Worm (Caenorhabditis elegans): ENCODE results near the gene pas-6.

- no peak for TF ChIP-seq nhr-237 (tag; optimal IDR thresholded peaks at IDR 0.05)
- TF ChIP-seq sem-2 (GFP tag; optimal IDR thresholded peaks at IDR 0.05), result no peak
- no peak for TF ChIP-seq lin-13 (tag; optimal IDR thresholded peaks at IDR 0.05)
- TF ChIP-seq lsy-2 (tag; optimal IDR thresholded peaks at IDR 0.05), result no peak
- no peak for TF ChIP-seq M03D4.4 (tag; optimal IDR thresholded peaks at IDR 0.05)
- no peak for TF ChIP-seq elt-1 (tag; optimal IDR thresholded peaks at IDR 0.05; ENCODE audit: borderline replicate concordance, insufficient read depth)
- TF ChIP-seq bed-3 (GFP tag; optimal IDR thresholded peaks at IDR 0.05), result no peak
- TF ChIP-seq mab-5 (tag; optimal IDR thresholded peaks at IDR 0.05), result no peak
- no peak for TF ChIP-seq ham-2 (GFP tag; optimal IDR thresholded peaks at IDR 0.05)
- no peak for TF ChIP-seq unc-62 (GFP tag; optimal IDR thresholded peaks at IDR 0.05)
These were observed 29.0 kb upstream of the pas-6 start, which contains the start of gene lrpc-1 for ce11 chrV:5613109-5613508.

All from whole organism, mixed stage, embryonic.